Worm (Caenorhabditis elegans) whole organism, early embryonic: ENCODE measurements around the gene ceh-10.

Experiments
- B0310.2 ChIP-seq: sonication (generic microtip); optimal IDR thresholded peaks from 2 replicates; lab custom pipeline; 2016; ENCODE audit warnings: mild to moderate bottlenecking, missing genetic modification characterization, missing compliant biosample characterization
- F13C5.2 ChIP-seq: sonication (generic microtip); optimal IDR thresholded peaks from 2 replicates; lab custom pipeline; 2017; ENCODE audit warnings: mild to moderate bottlenecking, missing genetic modification characterization, inconsistent platforms, missing compliant biosample characterization
- aly-1 ChIP-seq: sonication (generic microtip); optimal IDR thresholded peaks from 2 replicates; lab custom pipeline; 2016; ENCODE audit warnings: missing genetic modification characterization, missing compliant biosample characterization
- ama-1 ChIP-seq: fragments of 150-350 bp; optimal IDR thresholded peaks from 2 replicates; lab custom pipeline; 2014
- ceh-13 ChIP-seq: fragments of 200-800 bp; sonication (Bioruptor generic); optimal IDR thresholded peaks from 2 replicates; lab custom pipeline; 2018; ENCODE audit warnings: mild to moderate bottlenecking, missing genetic modification characterization, missing compliant biosample characterization
- ceh-36 ChIP-seq: sonication (generic microtip); optimal IDR thresholded peaks from 2 replicates; lab custom pipeline; 2016; ENCODE audit warnings: missing genetic modification characterization, inconsistent platforms, missing compliant biosample characterization
- ets-7 ChIP-seq: sonication (generic microtip); optimal IDR thresholded peaks from 2 replicates; lab custom pipeline; 2016; ENCODE audit warnings: missing genotype, missing genetic modification characterization, missing compliant biosample characterization
- flt-1 ChIP-seq: fragments of 200-800 bp; sonication (Bioruptor generic); IDR thresholded peaks from 2 replicates; pipeline ENCODE4 v1.3.6; 2022; ENCODE audit warnings: missing genetic modification characterization, missing compliant biosample characterization
- hmbx-1 ChIP-seq: sonication (generic microtip); optimal IDR thresholded peaks from 2 replicates; lab custom pipeline; 2016; ENCODE audit warnings: mild to moderate bottlenecking, missing genetic modification characterization, missing compliant biosample characterization
- hnd-1 ChIP-seq: sonication (generic microtip); optimal IDR thresholded peaks from 2 replicates; lab custom pipeline; 2016; ENCODE audit warnings: missing genetic modification characterization, missing compliant biosample characterization
- scrt-1 ChIP-seq: fragments of 200-800 bp; sonication (Bioruptor generic); IDR thresholded peaks from 2 replicates; pipeline ENCODE4 v1.3.6; 2022; ENCODE audit warnings: missing genetic modification characterization, missing compliant biosample characterization
- tbx-11 ChIP-seq: fragments of 200-800 bp; sonication (Bioruptor generic); IDR thresholded peaks from 2 replicates; pipeline ENCODE4 v1.3.6; 2022; ENCODE audit warnings: missing genetic modification characterization, missing compliant biosample characterization
- tbx-37 ChIP-seq: fragments of 200-800 bp; sonication (Bioruptor generic); conservative IDR thresholded peaks from 2 replicates; pipeline ENCODE4 v1.3.6; 2022; ENCODE audit warnings: missing genetic modification reagents, missing genetic modification characterization, missing compliant biosample characterization

DNA sequence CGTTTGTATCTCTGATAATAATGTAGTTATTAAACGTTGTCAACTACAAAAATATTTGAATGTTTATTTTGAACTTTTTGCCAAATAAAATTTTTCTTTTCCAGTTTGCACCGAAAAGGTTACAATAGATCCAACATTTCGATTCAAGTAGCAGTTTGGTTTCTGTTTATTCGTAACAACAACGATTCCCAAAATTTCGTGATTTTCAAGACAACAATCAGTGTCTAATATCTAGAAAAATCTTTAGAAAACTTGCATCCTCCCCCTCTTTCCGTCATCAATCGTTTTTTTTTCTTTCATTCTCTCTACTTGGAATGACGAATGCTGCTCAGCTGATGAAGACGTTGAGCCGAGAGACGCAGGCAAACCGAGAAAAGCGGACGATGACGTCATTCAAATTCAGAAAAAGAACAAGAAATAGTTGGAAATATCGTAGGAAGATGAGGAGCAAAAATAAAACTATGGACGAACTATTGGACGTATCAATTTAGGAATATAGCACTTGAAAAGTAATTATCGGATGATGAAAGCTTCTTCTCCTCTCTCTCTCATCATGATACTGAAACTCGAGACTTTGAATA lies 40.2 kb upstream of the ceh-10 start:
- TF ChIP-seq ama-1 (lab: Kevin White, UChicago) (no peak), scrt-1 (GFP tag; lab: Robert Waterston, UW) (no peak), tbx-11 (GFP tag; lab: Robert Waterston, UW) (no peak), tbx-37 (GFP tag; lab: Robert Waterston, UW) (no peak), ceh-36 (tag; lab: Kevin White, UChicago) (no peak), F13C5.2 (tag; lab: Kevin White, UChicago) (no peak), flt-1 (no peak), ets-7 (tag; lab: Kevin White, UChicago) (no peak), ceh-13 (GFP tag; lab: Kevin White, UChicago) (no peak), B0310.2 (tag; lab: Kevin White, UChicago) (no peak), aly-1 (tag; lab: Kevin White, UChicago) (no peak), hnd-1 (tag; lab: Kevin White, UChicago) (no peak), hmbx-1 (tag; lab: Kevin White, UChicago) (no peak)
